Worm (Caenorhabditis elegans) whole organism, early embryonic: ENCODE data around the gene dod-19.

Experiments
- B0310.2 ChIP-seq: sonication (generic microtip); optimal IDR thresholded peaks from 2 replicates; lab custom pipeline; 2016; ENCODE audit warnings: mild to moderate bottlenecking, missing genetic modification characterization, missing compliant biosample characterization
- F13C5.2 ChIP-seq: sonication (generic microtip); optimal IDR thresholded peaks from 2 replicates; lab custom pipeline; 2017; ENCODE audit warnings: mild to moderate bottlenecking, missing genetic modification characterization, inconsistent platforms, missing compliant biosample characterization
- aly-1 ChIP-seq: sonication (generic microtip); optimal IDR thresholded peaks from 2 replicates; lab custom pipeline; 2016; ENCODE audit warnings: missing genetic modification characterization, missing compliant biosample characterization
- ama-1 ChIP-seq: fragments of 150-350 bp; optimal IDR thresholded peaks from 2 replicates; lab custom pipeline; 2014
- ceh-13 ChIP-seq: fragments of 200-800 bp; sonication (Bioruptor generic); optimal IDR thresholded peaks from 2 replicates; lab custom pipeline; 2018; ENCODE audit warnings: mild to moderate bottlenecking, missing genetic modification characterization, missing compliant biosample characterization
- ceh-36 ChIP-seq: sonication (generic microtip); optimal IDR thresholded peaks from 2 replicates; lab custom pipeline; 2016; ENCODE audit warnings: missing genetic modification characterization, inconsistent platforms, missing compliant biosample characterization
- ets-7 ChIP-seq: sonication (generic microtip); optimal IDR thresholded peaks from 2 replicates; lab custom pipeline; 2016; ENCODE audit warnings: missing genotype, missing genetic modification characterization, missing compliant biosample characterization
- flt-1 ChIP-seq: fragments of 200-800 bp; sonication (Bioruptor generic); IDR thresholded peaks from 2 replicates; pipeline ENCODE4 v1.3.6; 2022; ENCODE audit warnings: missing genetic modification characterization, missing compliant biosample characterization
- hmbx-1 ChIP-seq: sonication (generic microtip); optimal IDR thresholded peaks from 2 replicates; lab custom pipeline; 2016; ENCODE audit warnings: mild to moderate bottlenecking, missing genetic modification characterization, missing compliant biosample characterization
- hmg-4 ChIP-seq: fragments of 200-800 bp; sonication (Bioruptor generic); optimal IDR thresholded peaks from 2 replicates; lab custom pipeline; 2018; ENCODE audit warnings: mild to moderate bottlenecking, missing genetic modification characterization, missing compliant biosample characterization
- hnd-1 ChIP-seq: sonication (generic microtip); optimal IDR thresholded peaks from 2 replicates; lab custom pipeline; 2016; ENCODE audit warnings: missing genetic modification characterization, missing compliant biosample characterization
- pes-1 ChIP-seq: fragments of 200-800 bp; sonication (Bioruptor generic); IDR thresholded peaks from 2 replicates; pipeline ENCODE4 v1.3.6; 2022; ENCODE audit warnings: missing genetic modification reagents, missing genetic modification characterization, missing compliant biosample characterization
- scrt-1 ChIP-seq: fragments of 200-800 bp; sonication (Bioruptor generic); IDR thresholded peaks from 2 replicates; pipeline ENCODE4 v1.3.6; 2022; ENCODE audit warnings: missing genetic modification characterization, missing compliant biosample characterization
- sea-1 ChIP-seq: fragments of 200-800 bp; sonication (Bioruptor generic); conservative IDR thresholded peaks from 2 replicates; pipeline ENCODE4 v1.3.6; 2022; ENCODE audit warnings: missing genetic modification characterization, missing compliant biosample characterization
- tbx-11 ChIP-seq: fragments of 200-800 bp; sonication (Bioruptor generic); IDR thresholded peaks from 2 replicates; pipeline ENCODE4 v1.3.6; 2022; ENCODE audit warnings: missing genetic modification characterization, missing compliant biosample characterization
- tbx-37 ChIP-seq: fragments of 200-800 bp; sonication (Bioruptor generic); conservative IDR thresholded peaks from 2 replicates; pipeline ENCODE4 v1.3.6; 2022; ENCODE audit warnings: missing genetic modification reagents, missing genetic modification characterization, missing compliant biosample characterization
- tra-4 ChIP-seq: sonication (generic microtip); optimal IDR thresholded peaks from 2 replicates; lab custom pipeline; 2017; ENCODE audit warnings: missing genetic modification characterization, missing compliant biosample characterization

The dod-19 gene

ce11 chrV:414630-415029 lies at the start of gene dod-19:
dod-19 (minus strand) TSS chrV:414759.
- TF ChIP-seq hmg-4 (GFP tag; lab: Kevin White, UChicago) (no peak), tbx-11 (no peak)

ce11 chrV:462263-462662 lies 47.7 kb upstream of the dod-19 start, which contains the start of gene nhr-202:
nhr-202 (plus strand) TSS chrV:462588.
- TF ChIP-seq sea-1 (GFP tag; lab: Robert Waterston, UW): no peak

ce11 chrV:459464-459863 lies 44.9 kb upstream of the dod-19 start, which contains the start of gene nhr-203:
nhr-203 (plus strand) TSS chrV:459795.
- TF ChIP-seq ceh-13 (GFP tag; lab: Kevin White, UChicago): no peak
- TF ChIP-seq scrt-1 (GFP tag; lab: Robert Waterston, UW): no peak
- no peak for TF ChIP-seq hmbx-1 (tag; lab: Kevin White, UChicago)
- TF ChIP-seq tra-4 (tag; lab: Kevin White, UChicago): no peak
- no peak for TF ChIP-seq aly-1 (tag; lab: Kevin White, UChicago)
- no peak for TF ChIP-seq ama-1
- no peak for TF ChIP-seq flt-1 (GFP tag; lab: Robert Waterston, UW)
- no peak for TF ChIP-seq B0310.2
- TF ChIP-seq hmg-4 (GFP tag; lab: Kevin White, UChicago): no peak
- no peak for TF ChIP-seq ceh-36 (tag; lab: Kevin White, UChicago)
- no peak for TF ChIP-seq tbx-11
- no peak for TF ChIP-seq ets-7 (tag; lab: Kevin White, UChicago)
- no peak for TF ChIP-seq F13C5.2 (tag; lab: Kevin White, UChicago)
- no peak for TF ChIP-seq pes-1 (GFP tag; lab: Robert Waterston, UW)
- no peak for TF ChIP-seq sea-1 (GFP tag; lab: Robert Waterston, UW)
- TF ChIP-seq hnd-1 (tag; lab: Kevin White, UChicago): no peak
- no peak for TF ChIP-seq tbx-37 (GFP tag; lab: Robert Waterston, UW)

- TF ChIP-seq tbx-37 (GFP tag; lab: Robert Waterston, UW) (no peak), pes-1 (GFP tag; lab: Robert Waterston, UW) (no peak), hmg-4 (GFP tag; lab: Kevin White, UChicago) (no peak), tbx-11 (no peak), ama-1 (no peak), scrt-1 (GFP tag; lab: Robert Waterston, UW) (no peak), ets-7 (tag; lab: Kevin White, UChicago) (no peak), aly-1 (tag; lab: Kevin White, UChicago) (no peak), ceh-36 (tag; lab: Kevin White, UChicago) (no peak), hnd-1 (tag; lab: Kevin White, UChicago) (no peak), hmbx-1 (tag; lab: Kevin White, UChicago) (no peak), F13C5.2 (tag; lab: Kevin White, UChicago) (no peak), ceh-13 (GFP tag; lab: Kevin White, UChicago) (no peak), tra-4 (tag; lab: Kevin White, UChicago) (no peak), flt-1 (GFP tag; lab: Robert Waterston, UW) (no peak), sea-1 (GFP tag; lab: Robert Waterston, UW) (no peak), B0310.2 (no peak)
Measured at ce11 chrV:457839-458238, 43.3 kb upstream of the dod-19 start.

- TF ChIP-seq hmbx-1 (tag; lab: Kevin White, UChicago) (no peak), ceh-13 (GFP tag; lab: Kevin White, UChicago) (no peak)
Measured at ce11 chrV:453569-453968, 39.0 kb upstream of the dod-19 start, which contains the start of gene nhr-98. nhr-98 (plus strand) TSS chrV:453869.

ce11 chrV:450757-451501 lies 36.4 kb upstream of the dod-19 start, which contains the start of gene nhr-123:
nhr-123 (plus strand) TSS chrV:451451.
- TF ChIP-seq flt-1 (GFP tag; lab: Robert Waterston, UW) (no peak), B0310.2 (no peak), hnd-1 (tag; lab: Kevin White, UChicago) (no peak), hmg-4 (GFP tag; lab: Kevin White, UChicago) (no peak), tra-4 (tag; lab: Kevin White, UChicago) (no peak), ets-7 (tag; lab: Kevin White, UChicago) (no peak), ama-1 (no peak), ceh-36 (tag; lab: Kevin White, UChicago) (no peak), sea-1 (GFP tag; lab: Robert Waterston, UW) (no peak), tbx-11 (no peak), F13C5.2 (tag; lab: Kevin White, UChicago) (no peak), hmbx-1 (tag; lab: Kevin White, UChicago) (no peak), scrt-1 (GFP tag; lab: Robert Waterston, UW) (no peak), ceh-13 (GFP tag; lab: Kevin White, UChicago) (no peak)

- TF ChIP-seq F13C5.2 (tag; lab: Kevin White, UChicago) (no peak), ceh-13 (GFP tag; lab: Kevin White, UChicago) (no peak), hmg-4 (GFP tag; lab: Kevin White, UChicago) (no peak), ceh-36 (tag; lab: Kevin White, UChicago) (no peak), pes-1 (GFP tag; lab: Robert Waterston, UW) (no peak), aly-1 (tag; lab: Kevin White, UChicago) (no peak), B0310.2 (no peak), scrt-1 (GFP tag; lab: Robert Waterston, UW) (no peak), ama-1 (no peak), hnd-1 (tag; lab: Kevin White, UChicago) (no peak), flt-1 (GFP tag; lab: Robert Waterston, UW) (no peak), sea-1 (GFP tag; lab: Robert Waterston, UW) (no peak), tbx-37 (GFP tag; lab: Robert Waterston, UW) (no peak), hmbx-1 (tag; lab: Kevin White, UChicago) (no peak), tra-4 (tag; lab: Kevin White, UChicago) (no peak), tbx-11 (no peak), ets-7 (tag; lab: Kevin White, UChicago) (no peak)
Measured at ce11 chrV:449685-450084, 35.1 kb upstream of the dod-19 start, which contains the start of gene M02H5.8. M02H5.8 (plus strand) TSS chrV:449981.
